Fruit fly (Drosophila melanogaster) whole organism, embryonic: Measurements from ENCODE around the gene Glut3.

ENCODE experiments used
- Abd-B ChIP-seq: fragments of 200-800 bp; sonication (Bioruptor generic); optimal IDR thresholded peaks from 2 replicates; lab custom pipeline; 2018; ENCODE audit warnings: missing biosample characterization, mild to moderate bottlenecking, missing genetic modification characterization, moderate library complexity
- CG10543 ChIP-seq: fragments of 200-800 bp; sonication (Bioruptor generic); optimal IDR thresholded peaks from 3 replicates; lab custom pipeline; 2017; ENCODE audit warnings: missing biosample characterization, mild to moderate bottlenecking, missing genetic modification characterization, moderate library complexity
- CG11456 ChIP-seq: fragments of 200-800 bp; sonication (Bioruptor generic); IDR thresholded peaks from 3 replicates; pipeline ENCODE4 v1.3.6; 2022; ENCODE audit warnings: missing biosample characterization, missing genetic modification characterization
- CG11504 ChIP-seq: fragments of 200-800 bp; sonication (Bioruptor generic); optimal IDR thresholded peaks from 3 replicates; lab custom pipeline; 2019; ENCODE audit warnings: missing biosample characterization, mild to moderate bottlenecking, missing genetic modification characterization, moderate library complexity
- CG12769 ChIP-seq: fragments of 200-800 bp; sonication (Bioruptor generic); optimal IDR thresholded peaks from 2 replicates; lab custom pipeline; 2019; ENCODE audit warnings: missing biosample characterization, mild to moderate bottlenecking, missing genetic modification characterization, moderate library complexity
- CG15601 ChIP-seq: fragments of 200-800 bp; sonication (Bioruptor generic); optimal IDR thresholded peaks from 3 replicates; lab custom pipeline; 2019; ENCODE audit warnings: missing biosample characterization, mild to moderate bottlenecking, missing genetic modification characterization, moderate library complexity
- CG1602 ChIP-seq: fragments of 200-800 bp; sonication (Bioruptor generic); optimal IDR thresholded peaks from 3 replicates; lab custom pipeline; 2016; ENCODE audit warnings: missing biosample characterization, missing genetic modification characterization
- CG1647 ChIP-seq: fragments of 200-800 bp; sonication (Bioruptor generic); optimal IDR thresholded peaks from 3 replicates; lab custom pipeline; 2016; ENCODE audit warnings: missing biosample characterization, missing genetic modification characterization
- CG17328 ChIP-seq: fragments of 200-800 bp; sonication (Bioruptor generic); IDR thresholded peaks from 2 replicates; pipeline ENCODE4 v1.3.6; 2022; ENCODE audit warnings: missing biosample characterization, missing genetic modification characterization
- CG17359 ChIP-seq: fragments of 200-800 bp; sonication (Bioruptor generic); optimal IDR thresholded peaks from 3 replicates; lab custom pipeline; 2018; ENCODE audit warnings: missing biosample characterization, mild to moderate bottlenecking, missing genetic modification characterization, moderate library complexity
- CG17802 ChIP-seq: fragments of 200-800 bp; sonication (Bioruptor generic); optimal IDR thresholded peaks from 2 replicates; lab custom pipeline; 2018; ENCODE audit warnings: missing biosample characterization, mild to moderate bottlenecking, missing genetic modification characterization, moderate library complexity
- CG18262 ChIP-seq: fragments of 200-800 bp; optimal IDR thresholded peaks from 3 replicates; lab custom pipeline; 2019; ENCODE audit warnings: missing biosample characterization, mild to moderate bottlenecking, missing genetic modification characterization, moderate library complexity
- CG4707 ChIP-seq: fragments of 200-800 bp; sonication (Bioruptor generic); optimal IDR thresholded peaks from 2 replicates; lab custom pipeline; 2018; ENCODE audit warnings: missing biosample characterization, mild to moderate bottlenecking, missing genetic modification characterization, moderate library complexity
- CG6254 ChIP-seq: fragments of 200-800 bp; sonication (Bioruptor generic); optimal IDR thresholded peaks from 3 replicates; lab custom pipeline; 2017; ENCODE audit warnings: mild to moderate bottlenecking, missing biosample characterization, missing genetic modification reagents, missing genetic modification characterization
- CG6272 ChIP-seq: fragments of 200-800 bp; sonication (Bioruptor generic); IDR thresholded peaks from 2 replicates; pipeline ENCODE4 v1.3.6; 2022; ENCODE audit warnings: missing biosample characterization, missing genetic modification characterization
- CG6765 ChIP-seq: fragments of 200-800 bp; sonication (Bioruptor generic); optimal IDR thresholded peaks from 3 replicates; lab custom pipeline; 2017; ENCODE audit warnings: missing biosample characterization, mild to moderate bottlenecking, missing genetic modification characterization
- CG7556 ChIP-seq: fragments of 200-800 bp; sonication (Bioruptor generic); optimal IDR thresholded peaks from 2 replicates; lab custom pipeline; 2017; ENCODE audit warnings: missing biosample characterization, mild to moderate bottlenecking, missing genetic modification characterization
- CG9727 ChIP-seq: fragments of 200-800 bp; sonication (Bioruptor generic); optimal IDR thresholded peaks from 3 replicates; lab custom pipeline; 2017; ENCODE audit warnings: missing biosample characterization, mild to moderate bottlenecking, missing genetic modification characterization
- Ets97D ChIP-seq: fragments of 200-800 bp; sonication (Bioruptor generic); optimal IDR thresholded peaks from 3 replicates; lab custom pipeline; 2016; ENCODE audit warnings: missing biosample characterization, missing genetic modification characterization
- H2.0 ChIP-seq: fragments of 200-800 bp; sonication (Bioruptor generic); IDR thresholded peaks from 2 replicates; pipeline ENCODE4 v1.3.6; 2022; ENCODE audit warnings: missing biosample characterization, missing genetic modification characterization
- Hmx ChIP-seq: fragments of 200-800 bp; sonication (Bioruptor generic); optimal IDR thresholded peaks from 2 replicates; lab custom pipeline; 2016; ENCODE audit warnings: missing biosample characterization, missing genetic modification characterization
- Hr39 ChIP-seq: fragments of >200 bp; optimal IDR thresholded peaks from 2 replicates; lab custom pipeline; 2017
- Hr78 ChIP-seq, 2 experiments: fragments of 200-800 bp in 1 of 2; fragments of >200 bp in 1 of 2; sonication (Bioruptor generic) in 1 of 2; optimal IDR thresholded peaks; 2 replicates each; lab custom pipeline; 2017 to 2019; ENCODE audit warnings: missing biosample characterization in 2 of 2, missing genetic modification characterization in 2 of 2, mild to moderate bottlenecking in 1 of 2, moderate library complexity in 1 of 2
- Max ChIP-seq: fragments of 200-800 bp; sonication (Bioruptor generic); optimal IDR thresholded peaks from 2 replicates; lab custom pipeline; 2016; ENCODE audit warnings: missing biosample characterization, mild to moderate bottlenecking, missing genetic modification characterization
- Oli ChIP-seq: fragments of 200-800 bp; sonication (Bioruptor generic); optimal IDR thresholded peaks from 2 replicates; lab custom pipeline; 2018; ENCODE audit warnings: missing biosample characterization, mild to moderate bottlenecking, missing genetic modification characterization, moderate library complexity
- PHDP ChIP-seq: fragments of 200-800 bp; sonication (Bioruptor generic); optimal IDR thresholded peaks from 3 replicates; lab custom pipeline; 2018; ENCODE audit warnings: missing biosample characterization, mild to moderate bottlenecking, missing genetic modification characterization, moderate library complexity
- Rfx ChIP-seq: fragments of 200-800 bp; sonication (Bioruptor generic); IDR thresholded peaks from 2 replicates; pipeline ENCODE4 v1.3.6; 2022; ENCODE audit warnings: missing biosample characterization, missing genetic modification characterization
- Stat92E ChIP-seq, 3 experiments: fragments of >200 bp in 2 of 3; fragments of 200-800 bp in 1 of 3; sonication (Bioruptor generic) in 1 of 3; optimal IDR thresholded peaks; 2 replicates each; lab custom pipeline; 2017 to 2019; ENCODE audit warnings: missing biosample characterization in 3 of 3, missing genetic modification characterization in 3 of 3, mild to moderate bottlenecking in 1 of 3, moderate library complexity in 1 of 3
- bab2 ChIP-seq: fragments of 200-800 bp; sonication (Bioruptor generic); optimal IDR thresholded peaks from 2 replicates; lab custom pipeline; 2016; ENCODE audit warnings: missing biosample characterization, missing genetic modification characterization
- chm ChIP-seq: fragments of 200-800 bp; sonication (Bioruptor generic); IDR thresholded peaks from 2 replicates; pipeline ENCODE4 v1.3.6; 2022; ENCODE audit warnings: missing biosample characterization, missing genetic modification characterization
- croc ChIP-seq: fragments of 200-800 bp; sonication (Bioruptor generic); conservative IDR thresholded peaks from 3 replicates; pipeline ENCODE4 v1.3.6; 2022; ENCODE audit warnings: missing biosample characterization, missing genetic modification characterization
- dm ChIP-seq: fragments of 200-800 bp; sonication (Bioruptor generic); optimal IDR thresholded peaks from 3 replicates; lab custom pipeline; 2016; ENCODE audit warnings: missing biosample characterization, missing genetic modification characterization
- dmrt11E ChIP-seq: fragments of 200-800 bp; sonication (Bioruptor generic); optimal IDR thresholded peaks from 3 replicates; lab custom pipeline; 2018; ENCODE audit warnings: missing biosample characterization, mild to moderate bottlenecking, missing genetic modification characterization, moderate library complexity
- dmrt99B ChIP-seq: fragments of 200-800 bp; sonication (Bioruptor generic); optimal IDR thresholded peaks from 2 replicates; lab custom pipeline; 2018; ENCODE audit warnings: missing biosample characterization, mild to moderate bottlenecking, missing genetic modification characterization, moderate library complexity
- fd102C ChIP-seq: fragments of 200-800 bp; sonication (Bioruptor generic); optimal IDR thresholded peaks from 2 replicates; lab custom pipeline; 2018; ENCODE audit warnings: missing biosample characterization, mild to moderate bottlenecking, missing genetic modification characterization, moderate library complexity
- fd96Cb ChIP-seq: fragments of 200-800 bp; sonication (Bioruptor generic); optimal IDR thresholded peaks from 2 replicates; lab custom pipeline; 2018; ENCODE audit warnings: missing biosample characterization, mild to moderate bottlenecking, missing genetic modification characterization, moderate library complexity
- gem ChIP-seq: fragments of 200-800 bp; sonication (Bioruptor generic); optimal IDR thresholded peaks from 2 replicates; lab custom pipeline; 2019; ENCODE audit warnings: missing biosample characterization, mild to moderate bottlenecking, missing genetic modification characterization, moderate library complexity
- gt ChIP-seq: fragments of 200-800 bp; sonication (Bioruptor generic); IDR thresholded peaks from 2 replicates; pipeline ENCODE4 v1.3.6; 2022; ENCODE audit warnings: missing biosample characterization, missing genetic modification characterization
- h ChIP-seq: fragments of >200 bp; optimal IDR thresholded peaks from 2 replicates; lab custom pipeline; 2017
- ham ChIP-seq: fragments of 200-800 bp; sonication (Bioruptor generic); IDR thresholded peaks from 2 replicates; pipeline ENCODE4 v1.3.6; 2022; ENCODE audit warnings: missing biosample characterization, missing genetic modification characterization
- hth ChIP-seq: fragments of >200 bp; optimal IDR thresholded peaks from 2 replicates; lab custom pipeline; 2017; ENCODE audit warnings: inconsistent platforms
- nmo ChIP-seq: fragments of 200-800 bp; sonication (Bioruptor generic); optimal IDR thresholded peaks from 2 replicates; lab custom pipeline; 2018; ENCODE audit warnings: missing biosample characterization, mild to moderate bottlenecking, missing genetic modification characterization, moderate library complexity
- sd ChIP-seq: fragments of 200-800 bp; sonication (Bioruptor generic); optimal IDR thresholded peaks from 3 replicates; lab custom pipeline; 2018; ENCODE audit warnings: missing biosample characterization, mild to moderate bottlenecking, missing genetic modification characterization, moderate library complexity
- seq ChIP-seq: fragments of 200-800 bp; sonication (Bioruptor generic); IDR thresholded peaks from 2 replicates; pipeline ENCODE4 v1.3.6; 2022; ENCODE audit warnings: missing biosample characterization, missing genetic modification characterization
- sisA ChIP-seq: fragments of 200-800 bp; sonication (Bioruptor generic); IDR thresholded peaks from 2 replicates; pipeline ENCODE4 v1.3.6; 2022; ENCODE audit warnings: missing biosample characterization, missing genetic modification characterization
- so ChIP-seq: fragments of 200-800 bp; sonication (Bioruptor generic); IDR thresholded peaks from 3 replicates; pipeline ENCODE4 v1.3.6; 2022; ENCODE audit warnings: missing biosample characterization, missing genetic modification characterization
- trem ChIP-seq: fragments of 200-800 bp; optimal IDR thresholded peaks from 3 replicates; lab custom pipeline; 2019; ENCODE audit warnings: missing biosample characterization, mild to moderate bottlenecking, missing genetic modification characterization, moderate library complexity
- twi ChIP-seq: fragments of 200-800 bp; optimal IDR thresholded peaks from 2 replicates; lab custom pipeline; 2019; ENCODE audit warnings: missing biosample characterization, mild to moderate bottlenecking, missing genetic modification characterization, moderate library complexity
- wek ChIP-seq: fragments of 200-800 bp; sonication (Bioruptor generic); optimal IDR thresholded peaks from 3 replicates; lab custom pipeline; 2018; ENCODE audit warnings: missing biosample characterization, mild to moderate bottlenecking, missing genetic modification characterization, moderate library complexity

Glut3 gene

dm6 chr3R:16771572-16772425, 16.3 kb upstream of the Glut3 start (continued):
- TF ChIP-seq CG11504 (tag; lab: Kevin White, UChicago) (peak; percentile 64), CG6765 (no peak), dmrt99B (tag; lab: Kevin White, UChicago) (peak; percentile 63), dm (GFP tag; lab: Kevin White, UChicago) (no peak), trem (tag; lab: Kevin White, UChicago) (peak; percentile 62), gt (GFP tag; lab: Robert Waterston, UW) (no peak), CG17802 (tag; lab: Kevin White, UChicago) (no peak), fd96Cb (peak; percentile 66), seq (GFP tag; lab: Robert Waterston, UW) (no peak), Oli (tag; lab: Kevin White, UChicago) (peak; percentile 41), Ets97D (no peak), bab2 (no peak), twi (tag; lab: Kevin White, UChicago) (peak; percentile 27), CG1647 (GFP tag; lab: Kevin White, UChicago) (no peak), chm (no peak), Stat92E (GFP tag; optimal IDR thresholded peaks at IDR 0.05; lab: Kevin White, UChicago) (no peak), Max (GFP tag; lab: Kevin White, UChicago) (peak; percentile 19), Hmx (GFP tag; lab: Kevin White, UChicago) (no peak), CG17328 (0 out of 2 replicates have a peak, but pooled peaks have one; percentile 27), ham (GFP tag; lab: Robert Waterston, UW) (no peak), sd (tag; lab: Kevin White, UChicago) (no peak), CG6254 (peak; percentile 70), so (GFP tag; lab: Robert Waterston, UW) (no peak), CG18262 (tag; lab: Kevin White, UChicago) (peak; percentile 85), Rfx (GFP tag; lab: Robert Waterston, UW) (no peak), CG6272 (no peak), dmrt11E (tag; lab: Kevin White, UChicago) (peak; percentile 86), CG17359 (tag; lab: Kevin White, UChicago) (peak; percentile 44), hth (no peak), CG4707 (GFP tag; lab: Kevin White, UChicago) (peak; percentile 85), CG10543 (GFP tag; lab: Kevin White, UChicago) (peak; percentile 12), nmo (peak; percentile 60), PHDP (tag; lab: Kevin White, UChicago) (peak; percentile 14), H2.0 (GFP tag; lab: Robert Waterston, UW) (no peak), Hr39 (lab: Kevin White, UChicago) (no peak), CG15601 (tag; lab: Kevin White, UChicago) (peak; percentile 51), fd102C (peak; percentile 20), Hr78 (GFP tag; optimal IDR thresholded peaks at IDR 0.05; lab: Kevin White, UChicago) (peak in 1 of 2 experiments; percentile 12), wek (no peak), CG9727 (peak; percentile 81), CG11456 (GFP tag; lab: Robert Waterston, UW) (no peak), gem (tag; lab: Kevin White, UChicago) (peak; percentile 77), h (lab: Kevin White, UChicago) (no peak), Abd-B (no peak), croc (GFP tag; lab: Robert Waterston, UW) (peak; percentile 49; the same call in 2 of the 3 replicates), CG7556 (GFP tag; lab: Kevin White, UChicago) (peak; percentile 62), CG1602 (GFP tag; lab: Kevin White, UChicago) (peak; percentile 28), CG12769 (tag; lab: Kevin White, UChicago) (no peak), sisA (GFP tag; lab: Robert Waterston, UW) (0 out of 2 replicates have a peak, but pooled peaks have one; percentile 12)
